Fruit fly (Drosophila melanogaster): ENCODE results near the gene CG43115.

dm6 chrX:6077043-6077547, 10.9 kb upstream of the CG43115 start:
- TF ChIP-seq dl (GFP tag; optimal IDR thresholded peaks at IDR 0.05; ENCODE audit: insufficient read depth in 1 of 2, partially characterized antibody in 2 of 2) (no peak), N (GFP tag; optimal IDR thresholded peaks at IDR 0.05) (no peak), Myc (optimal IDR thresholded peaks at IDR 0.05) (no peak), rgr (GFP tag; optimal IDR thresholded peaks at IDR 0.05) (peak; percentile 40)
